Worm (Caenorhabditis elegans): ENCODE data around the gene F36F12.7.

- TF ChIP-seq klf-2 (GFP tag; conservative IDR thresholded peaks at IDR 0.05), result no peak
- TF ChIP-seq T22C8.4 (GFP tag; IDR thresholded peaks at IDR 0.05), result no peak
- TF ChIP-seq tab-1 (GFP tag; IDR thresholded peaks at IDR 0.05), result no peak
- no peak for TF ChIP-seq med-1 (GFP tag; optimal IDR thresholded peaks at IDR 0.05; ENCODE audit: insufficient read depth)
- no peak for TF ChIP-seq flt-1 (GFP tag; IDR thresholded peaks at IDR 0.05)
- TF ChIP-seq ztf-29 (GFP tag; IDR thresholded peaks at IDR 0.05), result no peak
- no peak for TF ChIP-seq ref-1 (GFP tag; conservative IDR thresholded peaks at IDR 0.05)
- no peak for TF ChIP-seq cog-1 (tag; optimal IDR thresholded peaks at IDR 0.05)
- TF ChIP-seq ztf-23 (GFP tag; IDR thresholded peaks at IDR 0.05), result no peak
Measured at ce11 chrV:2110368-2110767, 11.2 kb downstream of the F36F12.7 start, which contains the start of gene F22F7.3.

Measured in whole organism, midembryonic.